Worm (Caenorhabditis elegans): Measurements from ENCODE around the gene F02E11.4.

- TF ChIP-seq nhr-11 (tag; optimal IDR thresholded peaks at IDR 0.05) (no peak), ztf-11 (tag; optimal IDR thresholded peaks at IDR 0.05) (no peak), nhr-12 (tag; optimal IDR thresholded peaks at IDR 0.05) (no peak), elt-1 (tag; optimal IDR thresholded peaks at IDR 0.05) (no peak), lin-39 (tag; optimal IDR thresholded peaks at IDR 0.05) (no peak), egl-27 (tag; optimal IDR thresholded peaks at IDR 0.05) (no peak), lin-13 (GFP tag; optimal IDR thresholded peaks at IDR 0.05) (no peak), ceh-82 (tag; optimal IDR thresholded peaks at IDR 0.05) (no peak)
Measured at ce11 chrII:3234725-3235124, 42.9 kb downstream of the F02E11.4 start, which contains the start of gene C17F4.8.
